Worm (Caenorhabditis elegans): ENCODE data around the gene B0303.4.

B0303.4 gene

ce11 chrIII:8741276-8741860 is 51.7 kb downstream of the B0303.4 start, which contains the start of gene pdhk-2 (continued):
- TF ChIP-seq snpc-4 (GFP tag; optimal IDR thresholded peaks at IDR 0.05) (no peak), snpc-4 (tag; optimal IDR thresholded peaks at IDR 0.05) (peak; percentile 62 to 78 (median 72)), Y56A3A.18 (GFP tag; IDR thresholded peaks at IDR 0.05) (peak; percentile 70; the same call in 1 of the 2 replicates), ccch-3 (GFP tag; optimal IDR thresholded peaks at IDR 0.05) (no peak), ztf-22 (GFP tag; optimal IDR thresholded peaks at IDR 0.05) (no peak), ceh-91 (GFP tag; IDR thresholded peaks at IDR 0.05) (peak; percentile 68), ZK185.1 (tag; optimal IDR thresholded peaks at IDR 0.05; ENCODE audit: poor library complexity, severe bottlenecking) (peak; percentile 89), snpc-1.1 (tag; optimal IDR thresholded peaks at IDR 0.05; ENCODE audit: insufficient read depth) (no peak), gei-17 (GFP tag; optimal IDR thresholded peaks at IDR 0.05) (peak; percentile 76), repo-1 (tag; optimal IDR thresholded peaks at IDR 0.05) (peak; percentile 87), cebp-2 (GFP tag; IDR thresholded peaks at IDR 0.05) (no peak), atf-7 (tag; optimal IDR thresholded peaks at IDR 0.05) (peak; percentile 58), rcor-1 (GFP tag; IDR thresholded peaks at IDR 0.05) (peak; percentile 91), C06A6.2 (GFP tag; conservative IDR thresholded peaks at IDR 0.05) (peak; percentile 71; the same call in 1 of the 2 replicates), Y79H2A.3 (GFP tag; conservative IDR thresholded peaks at IDR 0.05) (0 out of 2 replicates have a peak, but pooled peaks have one; percentile 45), pbrm-1 (GFP tag; IDR thresholded peaks at IDR 0.05) (peak; percentile 89), ceh-58 (GFP tag; IDR thresholded peaks at IDR 0.05) (no peak), lin-40 (tag; optimal IDR thresholded peaks at IDR 0.05) (peak; percentile 94), Y53F4B.3 (GFP tag; IDR thresholded peaks at IDR 0.05) (0 out of 2 replicates have a peak, but pooled peaks have one; percentile 24), lsl-1 (GFP tag; optimal IDR thresholded peaks at IDR 0.05) (peak; percentile 77), ztf-28 (GFP tag; IDR thresholded peaks at IDR 0.05) (no peak), madf-8 (GFP tag; conservative IDR thresholded peaks at IDR 0.05) (peak; percentile 73), unc-130 (GFP tag; optimal IDR thresholded peaks at IDR 0.05) (peak; percentile 64), hlh-26 (GFP tag; conservative IDR thresholded peaks at IDR 0.05) (no peak), hmg-20 (GFP tag; IDR thresholded peaks at IDR 0.05) (peak; percentile 75; the same call in 1 of the 2 replicates), F57A8.1 (GFP tag; optimal IDR thresholded peaks at IDR 0.05) (no peak), sptf-2 (GFP tag; optimal IDR thresholded peaks at IDR 0.05) (no peak), B0035.1 (tag; optimal IDR thresholded peaks at IDR 0.05) (peak; percentile 50), madf-6 (GFP tag; IDR thresholded peaks at IDR 0.05) (peak; percentile 89), F33H1.4 (GFP tag; IDR thresholded peaks at IDR 0.05) (peak; percentile 78), ekl-4 (GFP tag; IDR thresholded peaks at IDR 0.05) (peak; percentile 88), mes-4 (tag; optimal IDR thresholded peaks at IDR 0.05) (peak; percentile 15), K12H6.12 (tag; optimal IDR thresholded peaks at IDR 0.05) (peak; percentile 70), madf-10 (tag; optimal IDR thresholded peaks at IDR 0.05) (peak; percentile 70), hmg-1.2 (GFP tag; IDR thresholded peaks at IDR 0.05) (peak; percentile 68), F39B2.1 (GFP tag; IDR thresholded peaks at IDR 0.05) (no peak), C17E4.6 (GFP tag; IDR thresholded peaks at IDR 0.05) (peak; percentile 67; the same call in 1 of the 2 replicates), madf-3 (GFP tag; IDR thresholded peaks at IDR 0.05) (peak; percentile 84), bed-1 (GFP tag; IDR thresholded peaks at IDR 0.05) (0 out of 2 replicates have a peak, but pooled peaks have one; percentile 21), snpc-1.3 (tag; optimal IDR thresholded peaks at IDR 0.05; ENCODE audit: insufficient read depth) (peak; percentile 32), dox-1 (GFP tag; IDR thresholded peaks at IDR 0.05) (peak; percentile 95), tlf-1 (GFP tag; optimal IDR thresholded peaks at IDR 0.05) (peak; percentile 88), nfyb-1 (GFP tag; IDR thresholded peaks at IDR 0.05) (peak; percentile 82), Y53G8AR.9 (GFP tag; conservative IDR thresholded peaks at IDR 0.05) (peak; percentile 90), lin-54 (GFP tag; optimal IDR thresholded peaks at IDR 0.05) (peak; percentile 99), sdz-38 (tag; optimal IDR thresholded peaks at IDR 0.05) (no peak), ama-1 (optimal IDR thresholded peaks at IDR 0.05) (peak; percentile 21), ama-1 (GFP tag; optimal IDR thresholded peaks at IDR 0.05) (no peak)
